Fruit fly (Drosophila melanogaster): ENCODE data around the gene Abd-B.

The Abd-B gene

dm6 chr3R:16982108-16982707 is 10.2 kb upstream of the Abd-B start, which contains the start of gene AhcyL2 (continued):
- 0 out of 3 replicates have a peak, but pooled peaks have one; percentile 12 for TF ChIP-seq z (GFP tag; IDR thresholded peaks at IDR 0.05)
- TF ChIP-seq CG17568 (GFP tag; optimal IDR thresholded peaks at IDR 0.05), result peak; percentile 16
- peak; percentile 93 for TF ChIP-seq crol (GFP tag; IDR thresholded peaks at IDR 0.05)
- TF ChIP-seq BtbVII (GFP tag; optimal IDR thresholded peaks at IDR 0.05), result peak; percentile 67
- 0 out of 2 replicates have a peak, but pooled peaks have one; percentile 38 for TF ChIP-seq CG14441 (GFP tag; IDR thresholded peaks at IDR 0.05)
- TF ChIP-seq CG2199 (GFP tag; IDR thresholded peaks at IDR 0.05), result 0 out of 3 replicates have a peak, but pooled peaks have one; percentile 47
- peak; percentile 88 for TF ChIP-seq CG10543 (GFP tag; optimal IDR thresholded peaks at IDR 0.05)
- no peak for TF ChIP-seq CG6791 (GFP tag; IDR thresholded peaks at IDR 0.05; ENCODE audit: partially characterized antibody)
- peak; percentile 1 for TF ChIP-seq Meics (GFP tag; optimal IDR thresholded peaks at IDR 0.05)
- TF ChIP-seq sd (tag; optimal IDR thresholded peaks at IDR 0.05), result peak; percentile 60
- peak; percentile 18 for TF ChIP-seq CG12071 (GFP tag; optimal IDR thresholded peaks at IDR 0.05)
- peak; percentile 76; the same call in 1 of the 2 replicates for TF ChIP-seq Adf1 (GFP tag; IDR thresholded peaks at IDR 0.05)
- peak; percentile 17 for TF ChIP-seq CG6813 (GFP tag; optimal IDR thresholded peaks at IDR 0.05)
- peak; percentile 14 for TF ChIP-seq CG18599 (GFP tag; optimal IDR thresholded peaks at IDR 0.05)
- TF ChIP-seq Sry-δ (GFP tag; optimal IDR thresholded peaks at IDR 0.05), result no peak
- TF ChIP-seq CG17385 (GFP tag; optimal IDR thresholded peaks at IDR 0.05), result peak; percentile 6
- TF ChIP-seq nom (GFP tag; optimal IDR thresholded peaks at IDR 0.05), result peak; percentile 24
- TF ChIP-seq CrebB (tag; optimal IDR thresholded peaks at IDR 0.05), result no peak
- TF ChIP-seq grau (tag; optimal IDR thresholded peaks at IDR 0.05), result peak; percentile 59
- TF ChIP-seq HmgZ (tag; optimal IDR thresholded peaks at IDR 0.05), result peak; percentile 39
- 0 out of 2 replicates have a peak, but pooled peaks have one; percentile 10 for TF ChIP-seq Drgx (GFP tag; IDR thresholded peaks at IDR 0.05)
- peak in 1 of 2 experiments; percentile 95 for TF ChIP-seq Hr78 (GFP tag; optimal IDR thresholded peaks at IDR 0.05)
- TF ChIP-seq gro (GFP tag; optimal IDR thresholded peaks at IDR 0.05), result peak; percentile 58
- no peak for TF ChIP-seq dmrt99B (tag; optimal IDR thresholded peaks at IDR 0.05)
- TF ChIP-seq chinmo (GFP tag; IDR thresholded peaks at IDR 0.05; ENCODE audit: partially characterized antibody), result peak; percentile 92; the same call in 2 of the 4 replicates
- peak; percentile 60 for TF ChIP-seq kay (GFP tag; optimal IDR thresholded peaks at IDR 0.05)
- peak; percentile 100 for TF ChIP-seq GATAe (GFP tag; conservative IDR thresholded peaks at IDR 0.05)
- TF ChIP-seq mirr (GFP tag; optimal IDR thresholded peaks at IDR 0.05), result peak; percentile 87
- TF ChIP-seq Asciz (GFP tag; optimal IDR thresholded peaks at IDR 0.05), result peak; percentile 0
- TF ChIP-seq CG7987 (GFP tag; optimal IDR thresholded peaks at IDR 0.05), result peak; percentile 87
- peak; percentile 93 for TF ChIP-seq Hey (tag; optimal IDR thresholded peaks at IDR 0.05)
- TF ChIP-seq CG34422 (GFP tag; IDR thresholded peaks at IDR 0.05), result 0 out of 3 replicates have a peak, but pooled peaks have one; percentile 14
- TF ChIP-seq sug (tag; optimal IDR thresholded peaks at IDR 0.05), result peak; percentile 96
- TF ChIP-seq E2f1 (GFP tag; IDR thresholded peaks at IDR 0.05), result no peak

- TF ChIP-seq TFAM (GFP tag; optimal IDR thresholded peaks at IDR 0.05), result no peak
- TF ChIP-seq Hsf (GFP tag; optimal IDR thresholded peaks at IDR 0.05), result no peak
- TF ChIP-seq eve (GFP tag; optimal IDR thresholded peaks at IDR 0.05), result no peak
- TF ChIP-seq CG13775 (GFP tag; optimal IDR thresholded peaks at IDR 0.05), result no peak
- no peak for TF ChIP-seq sr (GFP tag; IDR thresholded peaks at IDR 0.05)
- no peak for TF ChIP-seq CG17829 (tag; optimal IDR thresholded peaks at IDR 0.05)
- no peak for TF ChIP-seq Max (GFP tag; optimal IDR thresholded peaks at IDR 0.05)
- no peak for TF ChIP-seq ash1 (GFP tag; optimal IDR thresholded peaks at IDR 0.05)
- no peak for TF ChIP-seq crp (GFP tag; optimal IDR thresholded peaks at IDR 0.05)
- TF ChIP-seq CG7928 (GFP tag; optimal IDR thresholded peaks at IDR 0.05), result no peak
- no peak for TF ChIP-seq Elba2 (GFP tag; optimal IDR thresholded peaks at IDR 0.05)
- TF ChIP-seq btn (GFP tag; optimal IDR thresholded peaks at IDR 0.05), result no peak
- TF ChIP-seq Vsx1 (GFP tag; optimal IDR thresholded peaks at IDR 0.05), result peak; percentile 7
- no peak for TF ChIP-seq kah (GFP tag; optimal IDR thresholded peaks at IDR 0.05)
- TF ChIP-seq cwo (GFP tag; optimal IDR thresholded peaks at IDR 0.05), result peak; percentile 96
Measured at dm6 chr3R:16980958-16981623, 9.1 kb upstream of the Abd-B start.

All from whole organism, embryonic.